Fruit fly (Drosophila melanogaster) S2 (cell line): ENCODE results near the gene Vlet.
A peak's percentile ranks its signal among the peaks of the same experiment; 100 is the strongest.

Experiments
- CG8478 ChIP-seq: fragments of >200 bp; optimal IDR thresholded peaks from 2 replicates; lab custom pipeline; 2018
- CTCF ChIP-seq, 2 experiments: fragments of >200 bp; optimal IDR thresholded peaks; 2 replicates each; lab custom pipeline; 2018

Vlet gene

DNA sequence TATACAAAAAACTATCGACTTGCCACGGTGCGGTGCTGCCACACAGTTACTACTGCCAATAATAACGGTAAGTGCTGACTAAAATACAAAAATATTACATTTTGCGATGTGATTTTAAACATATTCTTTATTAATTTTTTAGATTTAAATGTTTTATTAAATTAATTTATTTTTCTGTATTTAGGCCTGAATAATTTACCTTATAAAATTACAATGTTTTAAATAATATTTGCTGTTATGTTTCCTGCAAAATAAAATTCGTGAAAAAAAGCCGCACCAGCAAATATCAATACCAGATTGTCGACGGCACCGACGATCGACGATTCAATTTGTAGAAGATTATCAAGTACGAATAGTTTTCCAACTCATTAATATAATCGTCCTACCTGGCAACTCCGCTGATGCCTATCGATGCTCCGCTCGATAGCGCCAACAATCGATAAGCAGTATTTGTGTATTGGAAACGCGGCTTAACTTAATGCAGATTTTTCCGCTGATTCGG, at the start of gene Vlet, which contains the start of gene bif:
Vlet (minus strand) TSS at position 51 of the 502 bp plus-strand sequence.
bif (plus strand) TSS at position 432 of the 502 bp plus-strand sequence.
- peak in 1 of 2 experiments; percentile 9 for TF ChIP-seq CTCF (optimal IDR thresholded peaks at IDR 0.05; lab: Kevin White, UChicago)
- TF ChIP-seq CG8478 (lab: Kevin White, UChicago): no peak

DNA sequence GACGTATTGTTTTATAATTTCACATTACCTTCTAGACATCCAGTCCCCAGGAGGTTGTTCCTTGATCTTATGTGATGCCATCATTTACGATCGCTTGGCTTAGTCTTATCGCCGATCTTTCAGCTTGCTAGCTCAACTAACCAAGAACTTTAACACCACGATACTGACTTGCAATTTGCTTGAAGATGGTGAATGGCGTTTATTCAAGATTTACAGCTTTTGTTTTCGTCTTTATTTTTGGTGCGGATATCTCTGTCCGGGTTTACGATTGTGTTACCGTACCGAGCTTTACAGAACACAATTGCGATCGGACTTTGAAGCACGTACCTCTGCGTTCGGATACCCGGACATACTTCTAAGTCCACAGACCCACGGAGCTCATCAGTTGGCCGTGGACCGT, 45.6 kb upstream of the Vlet start, which contains the start of gene CG15221:
CG15221 (plus strand) TSS at position 301 of the 400 bp plus-strand sequence.
- TF ChIP-seq CG8478 (lab: Kevin White, UChicago) (no peak), CTCF (optimal IDR thresholded peaks at IDR 0.05; lab: Kevin White, UChicago) (no peak)

DNA sequence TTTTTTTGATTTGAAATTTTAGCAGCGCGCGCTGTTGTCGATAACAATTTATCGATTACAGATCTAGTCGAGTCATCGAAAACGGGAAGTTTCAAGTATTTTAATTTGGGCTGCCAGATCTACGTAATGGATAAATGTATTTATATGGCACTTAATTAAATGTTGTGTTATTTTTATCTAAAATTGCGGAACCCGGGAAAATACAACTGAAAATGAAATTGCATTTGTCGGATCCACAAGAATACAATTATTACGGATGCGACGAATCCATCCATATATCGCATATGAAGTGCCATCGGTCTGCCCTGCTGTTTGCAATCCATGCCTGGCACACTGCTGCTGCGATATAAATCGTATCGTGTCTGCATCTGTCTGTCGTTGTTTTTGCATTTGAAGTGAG, 41.7 kb upstream of the Vlet start, which contains the start of gene Tango10:
Tango10 (plus strand) TSS at position 108 of the 400 bp plus-strand sequence.
- TF ChIP-seq CTCF (optimal IDR thresholded peaks at IDR 0.05; lab: Kevin White, UChicago): no peak
- TF ChIP-seq CG8478 (lab: Kevin White, UChicago): no peak

dm6 chrX:11717892-11718291, 39.5 kb upstream of the Vlet start:
- no peak for TF ChIP-seq CG8478 (lab: Kevin White, UChicago)
- no peak for TF ChIP-seq CTCF (optimal IDR thresholded peaks at IDR 0.05; lab: Kevin White, UChicago)

DNA sequence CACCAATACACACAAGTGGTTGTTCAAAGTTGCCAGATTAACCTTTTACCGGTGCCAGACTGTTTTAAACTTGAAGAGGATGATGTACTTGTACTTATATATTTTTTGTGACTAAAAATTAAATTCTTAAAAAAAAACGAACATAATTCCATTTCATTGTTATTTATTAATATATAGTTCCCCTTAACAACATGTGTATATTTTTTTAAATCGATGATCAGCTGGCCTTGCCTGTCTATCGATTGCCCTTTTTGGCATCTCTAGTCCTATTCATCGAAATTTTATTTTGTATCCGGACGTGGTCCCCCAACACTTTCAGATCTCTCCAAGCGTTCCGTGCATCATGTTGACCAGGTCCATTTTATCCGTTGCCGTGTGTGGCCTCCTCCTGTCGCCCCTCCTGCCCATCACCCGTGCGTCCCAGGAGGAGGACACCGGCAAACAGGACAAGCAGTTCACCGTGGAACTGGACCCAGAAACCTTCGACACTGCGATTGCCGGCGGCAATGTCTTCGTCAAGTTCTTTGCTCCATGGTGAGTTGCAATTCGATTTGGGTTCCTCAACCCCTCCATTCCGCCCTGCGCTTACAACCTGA, 38.4 kb upstream of the Vlet start, which contains the start of gene prtp:
prtp (plus strand) TSS at position 26 of the 596 bp plus-strand sequence.
- TF ChIP-seq CG8478 (lab: Kevin White, UChicago): no peak
- no peak for TF ChIP-seq CTCF (optimal IDR thresholded peaks at IDR 0.05; lab: Kevin White, UChicago)

- no peak for TF ChIP-seq CG8478 (lab: Kevin White, UChicago)
- TF ChIP-seq CTCF (optimal IDR thresholded peaks at IDR 0.05; lab: Kevin White, UChicago): no peak
Observed at dm6 chrX:11715937-11716730, 37.7 kb upstream of the Vlet start.

- TF ChIP-seq CTCF (optimal IDR thresholded peaks at IDR 0.05; lab: Kevin White, UChicago) (no peak), CG8478 (lab: Kevin White, UChicago) (no peak)
Observed at dm6 chrX:11715263-11715659, 36.9 kb upstream of the Vlet start, which contains the start of gene Amun. Gene Amun (minus strand): TSS chrX:11715565.

- TF ChIP-seq CG8478 (lab: Kevin White, UChicago) (no peak), CTCF (optimal IDR thresholded peaks at IDR 0.05; lab: Kevin White, UChicago) (peak; percentile 48 to 63)
Observed at dm6 chrX:11714529-11715262, 36.3 kb upstream of the Vlet start.

- TF ChIP-seq CG8478 (lab: Kevin White, UChicago) (no peak), CTCF (optimal IDR thresholded peaks at IDR 0.05; lab: Kevin White, UChicago) (no peak)
Observed at dm6 chrX:11713808-11714528, 35.6 kb upstream of the Vlet start.

DNA sequence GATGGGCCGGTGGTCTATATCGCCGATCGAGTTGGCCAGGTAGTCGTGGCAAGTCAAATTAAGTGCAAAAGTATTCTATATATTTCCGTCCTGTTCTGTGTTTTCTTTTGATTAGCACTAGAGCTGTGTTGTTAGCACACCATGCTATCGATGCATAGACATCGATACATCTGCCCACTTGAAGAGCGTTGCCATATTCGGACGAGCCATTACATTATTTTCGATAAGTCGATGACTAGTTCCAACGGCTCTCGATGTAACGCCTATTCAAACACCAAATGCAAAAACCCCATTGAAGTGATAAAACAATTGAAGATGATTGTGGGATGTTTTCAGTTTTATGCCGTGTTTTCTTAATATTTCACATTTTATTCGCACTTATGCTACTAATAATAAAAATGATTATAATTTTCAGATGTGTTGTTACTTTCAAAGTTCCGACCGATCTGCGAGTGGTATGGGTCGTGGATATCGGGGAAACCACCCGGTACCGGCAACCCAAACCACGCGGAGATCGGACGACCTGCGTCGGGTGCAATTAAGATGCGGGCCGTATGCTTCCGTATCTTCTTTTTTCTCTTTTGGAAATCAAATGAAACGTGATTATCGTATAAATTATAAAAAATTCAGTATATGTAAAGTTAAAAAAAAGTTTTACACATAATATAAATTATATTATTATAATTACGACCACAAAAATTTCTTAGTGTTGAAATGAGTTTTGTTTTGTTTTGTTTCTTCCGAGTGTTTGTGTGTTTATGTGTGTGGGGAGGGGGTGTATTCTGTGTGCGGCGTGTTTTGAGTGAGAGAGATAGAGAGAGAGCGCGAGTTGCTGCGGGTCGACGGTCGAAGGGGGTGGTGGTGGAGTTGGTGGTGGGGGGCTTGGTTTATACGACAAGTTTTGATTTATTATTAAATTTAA, 31.7 kb upstream of the Vlet start, which contains the start of gene FucT6:
FucT6 (minus strand) TSS at position 153 of the 922 bp plus-strand sequence.
- TF ChIP-seq CTCF (optimal IDR thresholded peaks at IDR 0.05; lab: Kevin White, UChicago) (peak in 1 of 2 experiments; percentile 43), CG8478 (lab: Kevin White, UChicago) (no peak)

DNA sequence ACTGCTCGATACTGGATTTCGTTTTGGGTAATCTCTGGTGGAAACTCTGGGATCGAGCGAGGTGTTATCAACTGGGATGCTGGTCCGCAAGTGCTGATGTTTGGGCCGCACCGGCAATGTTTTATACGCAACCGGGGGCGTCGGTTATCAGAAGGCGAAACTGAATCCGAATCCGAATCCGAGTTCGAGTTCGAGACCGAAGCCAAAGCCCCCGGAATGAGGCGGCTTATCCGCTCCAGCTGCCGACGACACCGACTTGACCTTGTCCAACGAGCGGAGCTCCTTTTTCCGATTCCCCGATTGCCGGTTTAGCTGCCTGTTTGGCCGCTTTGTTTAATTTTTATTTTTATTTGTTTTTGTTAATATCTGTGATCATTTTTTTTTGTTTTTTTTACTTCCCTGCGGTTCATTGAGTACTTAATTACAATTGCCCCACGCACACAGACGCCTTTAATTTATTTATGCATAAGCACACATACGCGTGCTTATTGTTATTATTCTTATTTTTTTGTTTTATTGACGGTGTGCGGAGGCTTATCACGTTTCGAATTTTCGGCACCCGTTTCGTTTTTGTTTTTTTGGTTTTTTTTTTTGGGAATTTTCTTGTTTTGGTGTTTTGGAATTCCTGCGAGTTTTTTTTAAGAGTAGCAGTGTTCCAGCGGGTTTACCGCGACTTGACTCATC, 26.7 kb upstream of the Vlet start, which contains the start of gene CG2444:
CG2444 (minus strand) TSS at position 372 of the 684 bp plus-strand sequence.
- no peak for TF ChIP-seq CTCF (optimal IDR thresholded peaks at IDR 0.05; lab: Kevin White, UChicago)
- no peak for TF ChIP-seq CG8478 (lab: Kevin White, UChicago)

dm6 chrX:11700765-11701164, 22.4 kb upstream of the Vlet start:
- TF ChIP-seq CG8478 (lab: Kevin White, UChicago) (no peak), CTCF (optimal IDR thresholded peaks at IDR 0.05; lab: Kevin White, UChicago) (no peak)
